Worm (Caenorhabditis elegans) whole organism, early embryonic: ENCODE measurements around the gene C45G9.10.

ENCODE experiments used
- B0310.2 ChIP-seq: sonication (generic microtip); optimal IDR thresholded peaks from 2 replicates; lab custom pipeline; 2016; ENCODE audit warnings: mild to moderate bottlenecking, missing genetic modification characterization, missing compliant biosample characterization
- ama-1 ChIP-seq: fragments of 150-350 bp; optimal IDR thresholded peaks from 2 replicates; lab custom pipeline; 2014
- ceh-13 ChIP-seq: fragments of 200-800 bp; sonication (Bioruptor generic); optimal IDR thresholded peaks from 2 replicates; lab custom pipeline; 2018; ENCODE audit warnings: mild to moderate bottlenecking, missing genetic modification characterization, missing compliant biosample characterization
- ceh-36 ChIP-seq: sonication (generic microtip); optimal IDR thresholded peaks from 2 replicates; lab custom pipeline; 2016; ENCODE audit warnings: missing genetic modification characterization, inconsistent platforms, missing compliant biosample characterization
- flt-1 ChIP-seq: fragments of 200-800 bp; sonication (Bioruptor generic); IDR thresholded peaks from 2 replicates; pipeline ENCODE4 v1.3.6; 2022; ENCODE audit warnings: missing genetic modification characterization, missing compliant biosample characterization
- hmbx-1 ChIP-seq: sonication (generic microtip); optimal IDR thresholded peaks from 2 replicates; lab custom pipeline; 2016; ENCODE audit warnings: mild to moderate bottlenecking, missing genetic modification characterization, missing compliant biosample characterization
- hmg-4 ChIP-seq: fragments of 200-800 bp; sonication (Bioruptor generic); optimal IDR thresholded peaks from 2 replicates; lab custom pipeline; 2018; ENCODE audit warnings: mild to moderate bottlenecking, missing genetic modification characterization, missing compliant biosample characterization
- hnd-1 ChIP-seq: sonication (generic microtip); optimal IDR thresholded peaks from 2 replicates; lab custom pipeline; 2016; ENCODE audit warnings: missing genetic modification characterization, missing compliant biosample characterization
- pes-1 ChIP-seq: fragments of 200-800 bp; sonication (Bioruptor generic); IDR thresholded peaks from 2 replicates; pipeline ENCODE4 v1.3.6; 2022; ENCODE audit warnings: missing genetic modification reagents, missing genetic modification characterization, missing compliant biosample characterization
- scrt-1 ChIP-seq: fragments of 200-800 bp; sonication (Bioruptor generic); IDR thresholded peaks from 2 replicates; pipeline ENCODE4 v1.3.6; 2022; ENCODE audit warnings: missing genetic modification characterization, missing compliant biosample characterization
- sea-1 ChIP-seq: fragments of 200-800 bp; sonication (Bioruptor generic); conservative IDR thresholded peaks from 2 replicates; pipeline ENCODE4 v1.3.6; 2022; ENCODE audit warnings: missing genetic modification characterization, missing compliant biosample characterization
- tbx-11 ChIP-seq: fragments of 200-800 bp; sonication (Bioruptor generic); IDR thresholded peaks from 2 replicates; pipeline ENCODE4 v1.3.6; 2022; ENCODE audit warnings: missing genetic modification characterization, missing compliant biosample characterization
- tbx-37 ChIP-seq: fragments of 200-800 bp; sonication (Bioruptor generic); conservative IDR thresholded peaks from 2 replicates; pipeline ENCODE4 v1.3.6; 2022; ENCODE audit warnings: missing genetic modification reagents, missing genetic modification characterization, missing compliant biosample characterization

ce11 chrIII:5022964-5023363, 38.7 kb downstream of the C45G9.10 start, which contains the start of gene R144.13:
- TF ChIP-seq ama-1 (lab: Kevin White, UChicago) = no peak
- no peak for TF ChIP-seq hmg-4 (GFP tag; lab: Kevin White, UChicago)
- TF ChIP-seq tbx-37 (GFP tag; lab: Robert Waterston, UW) = no peak
- no peak for TF ChIP-seq flt-1 (GFP tag; lab: Robert Waterston, UW)
- no peak for TF ChIP-seq ceh-36 (tag; lab: Kevin White, UChicago)
- TF ChIP-seq hmbx-1 (tag; lab: Kevin White, UChicago) = no peak
- TF ChIP-seq B0310.2 = no peak
- TF ChIP-seq pes-1 (GFP tag; lab: Robert Waterston, UW) = no peak
- no peak for TF ChIP-seq sea-1 (GFP tag; lab: Robert Waterston, UW)
- TF ChIP-seq scrt-1 (GFP tag; lab: Robert Waterston, UW) = no peak
- no peak for TF ChIP-seq hnd-1 (tag; lab: Kevin White, UChicago)
- TF ChIP-seq tbx-11 = no peak
- TF ChIP-seq ceh-13 (GFP tag; lab: Kevin White, UChicago) = no peak
